Worm (Caenorhabditis elegans) whole organism, early embryonic: Measurements from ENCODE around the gene nlr-1.

Source experiments
- aly-1 ChIP-seq: sonication (generic microtip); optimal IDR thresholded peaks from 2 replicates; lab custom pipeline; 2016; ENCODE audit warnings: missing genetic modification characterization, missing compliant biosample characterization
- ama-1 ChIP-seq: fragments of 150-350 bp; optimal IDR thresholded peaks from 2 replicates; lab custom pipeline; 2014
- ceh-13 ChIP-seq: fragments of 200-800 bp; sonication (Bioruptor generic); optimal IDR thresholded peaks from 2 replicates; lab custom pipeline; 2018; ENCODE audit warnings: mild to moderate bottlenecking, missing genetic modification characterization, missing compliant biosample characterization
- ets-7 ChIP-seq: sonication (generic microtip); optimal IDR thresholded peaks from 2 replicates; lab custom pipeline; 2016; ENCODE audit warnings: missing genotype, missing genetic modification characterization, missing compliant biosample characterization
- flt-1 ChIP-seq: fragments of 200-800 bp; sonication (Bioruptor generic); IDR thresholded peaks from 2 replicates; pipeline ENCODE4 v1.3.6; 2022; ENCODE audit warnings: missing genetic modification characterization, missing compliant biosample characterization
- hmbx-1 ChIP-seq: sonication (generic microtip); optimal IDR thresholded peaks from 2 replicates; lab custom pipeline; 2016; ENCODE audit warnings: mild to moderate bottlenecking, missing genetic modification characterization, missing compliant biosample characterization
- hmg-4 ChIP-seq: fragments of 200-800 bp; sonication (Bioruptor generic); optimal IDR thresholded peaks from 2 replicates; lab custom pipeline; 2018; ENCODE audit warnings: mild to moderate bottlenecking, missing genetic modification characterization, missing compliant biosample characterization
- hnd-1 ChIP-seq: sonication (generic microtip); optimal IDR thresholded peaks from 2 replicates; lab custom pipeline; 2016; ENCODE audit warnings: missing genetic modification characterization, missing compliant biosample characterization
- pes-1 ChIP-seq: fragments of 200-800 bp; sonication (Bioruptor generic); IDR thresholded peaks from 2 replicates; pipeline ENCODE4 v1.3.6; 2022; ENCODE audit warnings: missing genetic modification reagents, missing genetic modification characterization, missing compliant biosample characterization
- scrt-1 ChIP-seq: fragments of 200-800 bp; sonication (Bioruptor generic); IDR thresholded peaks from 2 replicates; pipeline ENCODE4 v1.3.6; 2022; ENCODE audit warnings: missing genetic modification characterization, missing compliant biosample characterization
- sea-1 ChIP-seq: fragments of 200-800 bp; sonication (Bioruptor generic); conservative IDR thresholded peaks from 2 replicates; pipeline ENCODE4 v1.3.6; 2022; ENCODE audit warnings: missing genetic modification characterization, missing compliant biosample characterization

- TF ChIP-seq ceh-13 (GFP tag; lab: Kevin White, UChicago) (no peak), aly-1 (no peak), hnd-1 (tag; lab: Kevin White, UChicago) (no peak), scrt-1 (GFP tag; lab: Robert Waterston, UW) (no peak), hmg-4 (GFP tag; lab: Kevin White, UChicago) (no peak), flt-1 (GFP tag; lab: Robert Waterston, UW) (no peak), pes-1 (GFP tag; lab: Robert Waterston, UW) (no peak), ama-1 (lab: Kevin White, UChicago) (no peak), sea-1 (no peak), ets-7 (no peak), hmbx-1 (tag; lab: Kevin White, UChicago) (no peak)
Measured at ce11 chrIV:12133776-12134175, 44.4 kb downstream of the nlr-1 start.
